Fruit fly (Drosophila melanogaster): Measurements from ENCODE around the gene CG13445.

Gene CG13445

dm6 chr3L:15825493-15826209 lies 16.4 kb downstream of the CG13445 start (continued):
- TF ChIP-seq croc (GFP tag; conservative IDR thresholded peaks at IDR 0.05) (no peak), ash1 (GFP tag; optimal IDR thresholded peaks at IDR 0.05) (no peak), CG9215 (GFP tag; IDR thresholded peaks at IDR 0.05) (no peak), CG15696 (tag; optimal IDR thresholded peaks at IDR 0.05) (peak; percentile 7), CG9932 (GFP tag; IDR thresholded peaks at IDR 0.05) (no peak), BEAF-32 (GFP tag; optimal IDR thresholded peaks at IDR 0.05) (no peak), CG11696 (GFP tag; IDR thresholded peaks at IDR 0.05) (no peak), CG4707 (GFP tag; optimal IDR thresholded peaks at IDR 0.05) (no peak), chif (GFP tag; optimal IDR thresholded peaks at IDR 0.05) (no peak), emc (GFP tag; optimal IDR thresholded peaks at IDR 0.05) (no peak), Hr39 (optimal IDR thresholded peaks at IDR 0.05) (no peak), fd3F (GFP tag; optimal IDR thresholded peaks at IDR 0.05) (no peak), CG7745 (tag; optimal IDR thresholded peaks at IDR 0.05) (no peak), pita (GFP tag; optimal IDR thresholded peaks at IDR 0.05) (no peak), Nf-YB (GFP tag; optimal IDR thresholded peaks at IDR 0.05) (peak; percentile 10), NK7.1 (GFP tag; optimal IDR thresholded peaks at IDR 0.05) (no peak), CG17328 (GFP tag; IDR thresholded peaks at IDR 0.05) (no peak; the same call in 1 of the 2 replicates), Trl (optimal IDR thresholded peaks at IDR 0.05) (peak; percentile 81 to 94), Trl (GFP tag; optimal IDR thresholded peaks at IDR 0.05) (peak; percentile 26), Hr51 (GFP tag; optimal IDR thresholded peaks at IDR 0.05) (peak in 1 of 2 experiments; percentile 26), CG7372 (GFP tag; IDR thresholded peaks at IDR 0.05) (no peak), CG18262 (tag; optimal IDR thresholded peaks at IDR 0.05) (no peak), CG11560 (tag; IDR thresholded peaks at IDR 0.05) (no peak), CG1024 (GFP tag; IDR thresholded peaks at IDR 0.05) (no peak), CG9817 (tag; optimal IDR thresholded peaks at IDR 0.05) (no peak), CG6689 (GFP tag; IDR thresholded peaks at IDR 0.05) (peak; percentile 9; the same call in 1 of the 2 replicates), Dip2 (GFP tag; IDR thresholded peaks at IDR 0.05) (no peak), CG31365 (tag; optimal IDR thresholded peaks at IDR 0.05) (no peak), Oaz (GFP tag; IDR thresholded peaks at IDR 0.05) (no peak), CG11456 (GFP tag; IDR thresholded peaks at IDR 0.05) (no peak), CG16813 (GFP tag; IDR thresholded peaks at IDR 0.05; ENCODE audit: partially characterized antibody) (no peak), Sox100B (GFP tag; optimal IDR thresholded peaks at IDR 0.05) (no peak), sug (tag; optimal IDR thresholded peaks at IDR 0.05) (peak; percentile 35), CTCF (GFP tag; optimal IDR thresholded peaks at IDR 0.05) (no peak), zf30C (GFP tag; optimal IDR thresholded peaks at IDR 0.05) (no peak), Dref (GFP tag; IDR thresholded peaks at IDR 0.05) (no peak), lab (GFP tag; optimal IDR thresholded peaks at IDR 0.05) (peak; percentile 62), CG8290 (GFP tag; optimal IDR thresholded peaks at IDR 0.05) (no peak), CG8290 (tag; optimal IDR thresholded peaks at IDR 0.05) (no peak), slou (GFP tag; optimal IDR thresholded peaks at IDR 0.05) (no peak), HLH4C (GFP tag; IDR thresholded peaks at IDR 0.05; ENCODE audit: partially characterized antibody) (no peak), sens-2 (GFP tag; IDR thresholded peaks at IDR 0.05) (no peak), CG18599 (GFP tag; optimal IDR thresholded peaks at IDR 0.05) (peak; percentile 68), CG15479 (GFP tag; optimal IDR thresholded peaks at IDR 0.05) (peak; percentile 95), CG18619 (GFP tag; optimal IDR thresholded peaks at IDR 0.05) (no peak), grau (tag; optimal IDR thresholded peaks at IDR 0.05) (no peak), CG17359 (tag; optimal IDR thresholded peaks at IDR 0.05) (peak; percentile 21), ewg (GFP tag; optimal IDR thresholded peaks at IDR 0.05) (no peak), CG4328 (GFP tag; optimal IDR thresholded peaks at IDR 0.05) (no peak), CG15011 (GFP tag; optimal IDR thresholded peaks at IDR 0.05) (no peak), btn (GFP tag; optimal IDR thresholded peaks at IDR 0.05) (no peak)
